ENCODE assay signal across 2 worm cellular contexts in the genomic region with DNA sequence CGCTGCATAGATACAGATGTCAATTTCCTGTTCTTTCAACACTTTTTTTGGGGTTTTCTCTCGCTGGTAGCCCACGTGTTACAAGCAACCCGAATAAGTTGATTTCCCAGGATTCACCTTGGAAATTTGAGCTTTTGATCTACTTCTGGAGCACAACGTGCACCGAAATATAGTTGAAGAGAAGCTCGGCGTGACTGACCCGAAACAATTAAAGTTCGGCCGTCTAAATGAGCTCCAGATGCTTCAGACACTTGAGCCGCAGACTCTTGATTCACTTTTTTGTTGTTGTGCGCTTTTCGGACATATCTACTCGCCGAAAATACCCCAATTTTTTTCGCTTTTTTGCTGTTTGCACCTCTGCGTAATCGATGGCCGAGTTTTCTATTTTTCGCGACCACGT.
A peak's percentile ranks its signal among the peaks of the same experiment; 100 is the strongest.
TF ChIP-seq lines count a peak whose summit lies in the region.

No protein-coding gene starts in this region.

TF ChIP-seq in whole organism, L1 larva, 84 proteins besides CTCF, POLR2A, EP300 and RAD21:
- no peak for TF ChIP-seq lin-15B (tag; optimal IDR thresholded peaks at IDR 0.05; lab: Kevin White, UChicago)
- peak; percentile 62 for TF ChIP-seq fkh-4 (tag; optimal IDR thresholded peaks at IDR 0.05; lab: Kevin White, UChicago; ENCODE audit: borderline replicate concordance)
- TF ChIP-seq nhr-85 (tag; lab: Kevin White, UChicago), result peak; percentile 38
- TF ChIP-seq xbp-1 (tag; optimal IDR thresholded peaks at IDR 0.05; lab: Kevin White, UChicago), result no peak
- TF ChIP-seq dsc-1 (tag; optimal IDR thresholded peaks at IDR 0.05; lab: Kevin White, UChicago), result peak; percentile 80

TF ChIP-seq in whole organism, young adult, 124 proteins besides CTCF, POLR2A, EP300 and RAD21:
- TF ChIP-seq nfyb-1 (GFP tag; IDR thresholded peaks at IDR 0.05; lab: Robert Waterston, UW), result 0 out of 2 replicates have a peak, but pooled peaks have one; percentile 51
- TF ChIP-seq nhr-80 (tag; optimal IDR thresholded peaks at IDR 0.05; lab: Kevin White, UChicago), result no peak
TF ChIP-seq in whole organism, young adult: peak in this region for 1.
